Fruit fly (Drosophila melanogaster) whole organism, embryonic: ENCODE measurements around the gene Tbcd.

Experiments
- Antp ChIP-seq: fragments of 200-800 bp; sonication (Bioruptor generic); optimal IDR thresholded peaks from 3 replicates; lab custom pipeline; 2016; ENCODE audit warnings: missing biosample characterization, missing genetic modification characterization
- Awh ChIP-seq: fragments of 200-800 bp; sonication (Bioruptor generic); IDR thresholded peaks from 2 replicates; pipeline ENCODE4, ENCODE4 v1.3.6; 2022; ENCODE audit warnings: missing biosample characterization, missing genetic modification characterization
- CG10321 ChIP-seq: fragments of 200-800 bp; sonication (Bioruptor generic); IDR thresholded peaks from 2 replicates; pipeline ENCODE4 v1.3.6; 2022; ENCODE audit warnings: missing biosample characterization, missing genetic modification characterization
- CG11560 ChIP-seq: fragments of 200-800 bp; sonication (Bioruptor generic); IDR thresholded peaks from 3 replicates; pipeline ENCODE4 v1.3.6; 2022; ENCODE audit warnings: missing biosample characterization, missing genetic modification characterization
- CG12769 ChIP-seq: fragments of 200-800 bp; sonication (Bioruptor generic); optimal IDR thresholded peaks from 2 replicates; lab custom pipeline; 2019; ENCODE audit warnings: missing biosample characterization, mild to moderate bottlenecking, missing genetic modification characterization, moderate library complexity
- CG12942 ChIP-seq: fragments of 200-800 bp; sonication (Bioruptor generic); optimal IDR thresholded peaks from 3 replicates; lab custom pipeline; 2016; ENCODE audit warnings: missing biosample characterization, missing genetic modification characterization
- CG16863 ChIP-seq: fragments of 200-800 bp; sonication (Bioruptor generic); optimal IDR thresholded peaks from 3 replicates; lab custom pipeline; 2016; ENCODE audit warnings: missing biosample characterization, missing genetic modification characterization
- CG1792 ChIP-seq: fragments of 200-800 bp; sonication (Bioruptor generic); optimal IDR thresholded peaks from 2 replicates; lab custom pipeline; 2016; ENCODE audit warnings: missing biosample characterization, missing genetic modification characterization
- CG2116 ChIP-seq: fragments of 200-800 bp; sonication (Bioruptor generic); optimal IDR thresholded peaks from 3 replicates; lab custom pipeline; 2018; ENCODE audit warnings: missing biosample characterization, mild to moderate bottlenecking, missing genetic modification characterization
- CG2875 ChIP-seq: fragments of 200-800 bp; sonication (Bioruptor generic); optimal IDR thresholded peaks from 2 replicates; lab custom pipeline; 2017; ENCODE audit warnings: missing biosample characterization, mild to moderate bottlenecking, missing genetic modification characterization, missing genetic modification reagents
- CG3065 ChIP-seq: fragments of 200-800 bp; sonication (Bioruptor generic); optimal IDR thresholded peaks from 2 replicates; lab custom pipeline; 2016; ENCODE audit warnings: missing biosample characterization, missing genetic modification characterization
- CG3163 ChIP-seq: fragments of 200-800 bp; sonication (Bioruptor generic); optimal IDR thresholded peaks from 3 replicates; lab custom pipeline; 2016; ENCODE audit warnings: missing biosample characterization, missing genetic modification characterization
- CG32772 ChIP-seq: fragments of 200-800 bp; sonication (Bioruptor generic); IDR thresholded peaks from 2 replicates; pipeline ENCODE4 v1.3.6; 2022; ENCODE audit warnings: missing biosample characterization, missing genetic modification characterization
- CG4424 ChIP-seq: fragments of 200-800 bp; sonication (Bioruptor generic); optimal IDR thresholded peaks from 3 replicates; lab custom pipeline; 2016; ENCODE audit warnings: missing biosample characterization, missing genetic modification characterization
- CG4707 ChIP-seq: fragments of 200-800 bp; sonication (Bioruptor generic); optimal IDR thresholded peaks from 2 replicates; lab custom pipeline; 2018; ENCODE audit warnings: missing biosample characterization, mild to moderate bottlenecking, missing genetic modification characterization, moderate library complexity
- CG6791 ChIP-seq: fragments of 200-800 bp; sonication (Bioruptor generic); IDR thresholded peaks from 3 replicates; pipeline ENCODE4 v1.3.6; 2022; ENCODE audit warnings: missing biosample characterization, missing genetic modification characterization; ENCODE audit not compliant: partially characterized antibody
- CG6854 ChIP-seq: fragments of 200-800 bp; sonication (Bioruptor generic); optimal IDR thresholded peaks from 3 replicates; lab custom pipeline; 2017; ENCODE audit warnings: missing biosample characterization, mild to moderate bottlenecking, missing genetic modification characterization
- CG7786 ChIP-seq: fragments of 200-800 bp; sonication (Bioruptor generic); optimal IDR thresholded peaks from 2 replicates; lab custom pipeline; 2016; ENCODE audit warnings: missing biosample characterization, missing genetic modification characterization
- CHES-1-like ChIP-seq: fragments of 200-800 bp; sonication (Bioruptor generic); optimal IDR thresholded peaks from 2 replicates; lab custom pipeline; 2016; ENCODE audit warnings: missing biosample characterization, missing genetic modification characterization
- Dad ChIP-seq: fragments of 200-800 bp; sonication (Bioruptor generic); optimal IDR thresholded peaks from 3 replicates; lab custom pipeline; 2016; ENCODE audit warnings: missing biosample characterization, missing genetic modification characterization
- Dek ChIP-seq: fragments of 200-800 bp; sonication (Bioruptor generic); optimal IDR thresholded peaks from 3 replicates; lab custom pipeline; 2019; ENCODE audit warnings: missing biosample characterization, mild to moderate bottlenecking, missing genetic modification characterization, moderate library complexity
- Lpt ChIP-seq: fragments of >200 bp; optimal IDR thresholded peaks from 2 replicates; lab custom pipeline; 2018; ENCODE audit warnings: missing biosample characterization, missing genetic modification characterization
- MESR4 ChIP-seq: fragments of 200-800 bp; sonication (Bioruptor generic); optimal IDR thresholded peaks from 2 replicates; lab custom pipeline; 2018; ENCODE audit warnings: missing biosample characterization, mild to moderate bottlenecking, missing genetic modification characterization, moderate library complexity
- Med ChIP-seq: fragments of 200-800 bp; sonication (Bioruptor generic); peaks from one replicate; lab custom pipeline; 2016; ENCODE audit warnings: missing biosample characterization, missing genetic modification characterization, mild to moderate bottlenecking, inconsistent platforms, moderate library complexity
- Mrtf ChIP-seq: fragments of 200-800 bp; sonication (Bioruptor generic); IDR thresholded peaks from 3 replicates; pipeline ENCODE4 v1.3.6; 2022; ENCODE audit warnings: missing biosample characterization, missing genetic modification characterization
- Side ChIP-seq: fragments of 200-800 bp; sonication (Bioruptor generic); optimal IDR thresholded peaks from 2 replicates; lab custom pipeline; 2016; ENCODE audit warnings: missing biosample characterization, missing genetic modification characterization
- Usf ChIP-seq: fragments of 200-800 bp; sonication (Bioruptor generic); optimal IDR thresholded peaks from 2 replicates; lab custom pipeline; 2017; ENCODE audit warnings: missing genotype, missing biosample characterization, missing genetic modification characterization
- dan ChIP-seq: fragments of 200-800 bp; sonication (Bioruptor generic); IDR thresholded peaks from 2 replicates; pipeline ENCODE4 v1.3.6; 2022; ENCODE audit warnings: missing biosample characterization, missing genetic modification characterization
- dpn ChIP-seq, 2 experiments: fragments of 200-800 bp; sonication (Bioruptor generic); optimal IDR thresholded peaks; 3 replicates each; lab custom pipeline; 2016; ENCODE audit warnings: missing biosample characterization in 2 of 2, missing genetic modification characterization in 2 of 2
- fd64A ChIP-seq: fragments of 200-800 bp; sonication (Bioruptor generic); optimal IDR thresholded peaks from 3 replicates; lab custom pipeline; 2018; ENCODE audit warnings: missing biosample characterization, mild to moderate bottlenecking, missing genetic modification characterization
- fru ChIP-seq: fragments of >200 bp; optimal IDR thresholded peaks from 2 replicates; lab custom pipeline; 2017
- fu2 ChIP-seq: fragments of 200-800 bp; sonication (Bioruptor generic); optimal IDR thresholded peaks from 2 replicates; lab custom pipeline; 2016; ENCODE audit warnings: missing biosample characterization, missing genetic modification characterization
- gcm2 ChIP-seq: fragments of 200-800 bp; sonication (Bioruptor generic); optimal IDR thresholded peaks from 2 replicates; lab custom pipeline; 2016; ENCODE audit warnings: missing biosample characterization, missing genetic modification characterization
- gro ChIP-seq: fragments of 200-800 bp; sonication (Bioruptor generic); optimal IDR thresholded peaks from 2 replicates; lab custom pipeline; 2016; ENCODE audit warnings: missing biosample characterization, missing genetic modification characterization
- gt ChIP-seq: fragments of 200-800 bp; sonication (Bioruptor generic); IDR thresholded peaks from 2 replicates; pipeline ENCODE4 v1.3.6; 2022; ENCODE audit warnings: missing biosample characterization, missing genetic modification characterization
- insv ChIP-seq, 2 experiments: fragments of 200-800 bp; sonication (Bioruptor generic); optimal IDR thresholded peaks; 3 replicates each; lab custom pipeline; 2016 to 2018; ENCODE audit warnings: missing biosample characterization in 2 of 2, missing genetic modification characterization in 2 of 2
- jumu ChIP-seq: fragments of 200-800 bp; sonication (Bioruptor generic); optimal IDR thresholded peaks from 3 replicates; lab custom pipeline; 2016; ENCODE audit warnings: missing biosample characterization, missing genetic modification characterization
- mirr ChIP-seq: fragments of 200-800 bp; sonication (Bioruptor generic); optimal IDR thresholded peaks from 3 replicates; lab custom pipeline; 2018; ENCODE audit warnings: missing biosample characterization, mild to moderate bottlenecking, missing genetic modification characterization
- nerfin-2 ChIP-seq: fragments of 200-800 bp; sonication (Bioruptor generic); IDR thresholded peaks from 2 replicates; pipeline ENCODE4 v1.3.6; 2022; ENCODE audit warnings: missing biosample characterization, missing genetic modification characterization; ENCODE audit not compliant: partially characterized antibody
- onecut ChIP-seq: fragments of 200-800 bp; sonication (Bioruptor generic); IDR thresholded peaks from 2 replicates; pipeline ENCODE4 v1.3.6; 2022; ENCODE audit warnings: missing biosample characterization, missing genetic modification characterization
- org-1 ChIP-seq: fragments of 200-800 bp; sonication (Bioruptor generic); optimal IDR thresholded peaks from 2 replicates; lab custom pipeline; 2017; ENCODE audit warnings: missing biosample characterization, missing genetic modification characterization
- phol ChIP-seq: fragments of 200-800 bp; sonication (Bioruptor generic); optimal IDR thresholded peaks from 3 replicates; lab custom pipeline; 2018; ENCODE audit warnings: missing biosample characterization, mild to moderate bottlenecking, missing genetic modification characterization, moderate library complexity
- pum ChIP-seq: fragments of 200-800 bp; sonication (Bioruptor generic); optimal IDR thresholded peaks from 2 replicates; lab custom pipeline; 2016; ENCODE audit warnings: missing biosample characterization, missing genetic modification characterization
- sens-2 ChIP-seq: fragments of 200-800 bp; sonication (Bioruptor generic); IDR thresholded peaks from 2 replicates; pipeline ENCODE4 v1.3.6; 2022; ENCODE audit warnings: missing biosample characterization, missing genetic modification characterization
- so ChIP-seq: fragments of 200-800 bp; sonication (Bioruptor generic); IDR thresholded peaks from 3 replicates; pipeline ENCODE4 v1.3.6; 2022; ENCODE audit warnings: missing biosample characterization, missing genetic modification characterization
- sob ChIP-seq: fragments of 200-800 bp; sonication (Bioruptor generic); IDR thresholded peaks from 2 replicates; pipeline ENCODE4 v1.3.6; 2022; ENCODE audit warnings: missing biosample characterization, missing genetic modification characterization
- sqz ChIP-seq: fragments of 200-800 bp; sonication (Bioruptor generic); optimal IDR thresholded peaks from 3 replicates; lab custom pipeline; 2018; ENCODE audit warnings: missing biosample characterization, mild to moderate bottlenecking, missing genetic modification characterization
- stc ChIP-seq: fragments of 200-800 bp; sonication (Bioruptor generic); IDR thresholded peaks from 2 replicates; pipeline ENCODE4 v1.3.6; 2022; ENCODE audit warnings: missing biosample characterization, missing genetic modification characterization
- unpg ChIP-seq: fragments of 200-800 bp; sonication (Bioruptor generic); optimal IDR thresholded peaks from 3 replicates; lab custom pipeline; 2018; ENCODE audit warnings: missing biosample characterization, mild to moderate bottlenecking, missing genetic modification characterization, moderate library complexity
- wor ChIP-seq: fragments of 200-800 bp; sonication (Bioruptor generic); IDR thresholded peaks from 2 replicates; pipeline ENCODE4 v1.3.6; 2022; ENCODE audit warnings: missing biosample characterization, missing genetic modification characterization

Gene Tbcd

dm6 chr2L:2130157-2130987 is 16.9 kb upstream of the Tbcd start, which contains the start of gene Glyp (continued):
- TF ChIP-seq onecut, result peak; percentile 89
- TF ChIP-seq CG3163 (GFP tag; lab: Kevin White, UChicago), result peak; percentile 41
- TF ChIP-seq phol (tag; lab: Kevin White, UChicago), result peak; percentile 96
- peak; percentile 59 for TF ChIP-seq pum (GFP tag; lab: Kevin White, UChicago)
- TF ChIP-seq CG12942 (GFP tag; lab: Kevin White, UChicago), result peak; percentile 95
- peak; percentile 98 for TF ChIP-seq org-1 (GFP tag; lab: Kevin White, UChicago)
- TF ChIP-seq sens-2 (GFP tag; lab: Robert Waterston, UW), result peak; percentile 82
- peak; percentile 63 for TF ChIP-seq Side (GFP tag; lab: Kevin White, UChicago)
- peak; percentile 95 for TF ChIP-seq CG2875 (GFP tag; lab: Kevin White, UChicago)
- peak in 1 of 2 experiments; percentile 78 for TF ChIP-seq insv (GFP tag; optimal IDR thresholded peaks at IDR 0.05; lab: Kevin White, UChicago)
- peak; percentile 96 for TF ChIP-seq stc (GFP tag; lab: Robert Waterston, UW)
- peak; percentile 62 for TF ChIP-seq CG16863 (GFP tag; lab: Kevin White, UChicago)
- peak; percentile 84 for TF ChIP-seq CG10321 (GFP tag; lab: Robert Waterston, UW)
- TF ChIP-seq Awh (GFP tag; lab: Robert Waterston, UW), result peak; percentile 89
- TF ChIP-seq CG32772 (GFP tag; lab: Robert Waterston, UW), result peak; percentile 93
- TF ChIP-seq CG6791 (GFP tag; lab: Robert Waterston, UW), result no peak
- TF ChIP-seq Antp (GFP tag; lab: Kevin White, UChicago), result peak; percentile 51
- TF ChIP-seq Usf, result peak; percentile 93
- TF ChIP-seq CG11560 (tag; lab: Robert Waterston, UW), result peak; percentile 87
- peak; percentile 91 for TF ChIP-seq Med (GFP tag; lab: Kevin White, UChicago)
- TF ChIP-seq CG1792, result no peak
- no peak for TF ChIP-seq fru
- peak; percentile 94 for TF ChIP-seq so (GFP tag; lab: Robert Waterston, UW)
- TF ChIP-seq mirr (GFP tag; lab: Kevin White, UChicago), result peak; percentile 78
- TF ChIP-seq unpg (GFP tag; lab: Kevin White, UChicago), result peak; percentile 98
- TF ChIP-seq dpn (GFP tag; optimal IDR thresholded peaks at IDR 0.05; lab: Kevin White, UChicago), result peak; percentile 61 to 96
- TF ChIP-seq sqz, result peak; percentile 96
- TF ChIP-seq Dad (GFP tag; lab: Kevin White, UChicago), result peak; percentile 71
- TF ChIP-seq CG4424 (GFP tag; lab: Kevin White, UChicago), result peak; percentile 97
- TF ChIP-seq Mrtf (GFP tag; lab: Robert Waterston, UW), result peak; percentile 92
- TF ChIP-seq wor, result peak; percentile 92
- TF ChIP-seq sob, result peak; percentile 97
- peak; percentile 84 for TF ChIP-seq CG2116
- peak; percentile 89 for TF ChIP-seq gcm2 (GFP tag; lab: Kevin White, UChicago)
- peak; percentile 89 for TF ChIP-seq CG12769 (tag; lab: Kevin White, UChicago)
- TF ChIP-seq jumu (GFP tag; lab: Kevin White, UChicago), result peak; percentile 61
- TF ChIP-seq gro (GFP tag; lab: Kevin White, UChicago), result peak; percentile 59
- peak; percentile 78 for TF ChIP-seq gt (GFP tag; lab: Robert Waterston, UW)
- TF ChIP-seq Dek (tag; lab: Kevin White, UChicago), result peak; percentile 97
- no peak for TF ChIP-seq nerfin-2
- TF ChIP-seq CG4707 (GFP tag; lab: Kevin White, UChicago), result peak; percentile 99
- peak; percentile 68 for TF ChIP-seq fu2 (GFP tag; lab: Kevin White, UChicago)
- peak; percentile 63 for TF ChIP-seq CG7786
- peak; percentile 82 for TF ChIP-seq fd64A (GFP tag; lab: Kevin White, UChicago)
- peak; percentile 98 for TF ChIP-seq CG6854 (GFP tag; lab: Kevin White, UChicago)
- peak; percentile 81 for TF ChIP-seq CG3065 (GFP tag; lab: Kevin White, UChicago)
- TF ChIP-seq dan, result peak; percentile 51; the same call in 1 of the 2 replicates
- TF ChIP-seq Lpt, result no peak
- peak; percentile 31 for TF ChIP-seq CHES-1-like (GFP tag; lab: Kevin White, UChicago)
- peak; percentile 13 for TF ChIP-seq MESR4 (GFP tag; lab: Kevin White, UChicago)
